Worm (Caenorhabditis elegans): ENCODE data around the gene swm-1.

The swm-1 gene

ce11 chrV:9096674-9097073 lies 42.0 kb upstream of the swm-1 start:
- TF ChIP-seq nhr-11 (tag; optimal IDR thresholded peaks at IDR 0.05), result no peak
- TF ChIP-seq ahr-1 (tag; optimal IDR thresholded peaks at IDR 0.05), result no peak
- no peak for TF ChIP-seq unc-42 (tag; optimal IDR thresholded peaks at IDR 0.05)
- TF ChIP-seq ama-1 (optimal IDR thresholded peaks at IDR 0.05), result no peak
- TF ChIP-seq ceh-30 (tag; optimal IDR thresholded peaks at IDR 0.05), result no peak
- no peak for TF ChIP-seq npax-4 (tag; optimal IDR thresholded peaks at IDR 0.05)
- no peak for TF ChIP-seq unc-55 (GFP tag; optimal IDR thresholded peaks at IDR 0.05)
- TF ChIP-seq F13H6.1 (tag; optimal IDR thresholded peaks at IDR 0.05), result no peak
- TF ChIP-seq ref-2 (tag; optimal IDR thresholded peaks at IDR 0.05), result no peak
- TF ChIP-seq tbx-7 (tag; optimal IDR thresholded peaks at IDR 0.05), result no peak
- TF ChIP-seq Y22D7AL.16 (tag; optimal IDR thresholded peaks at IDR 0.05), result no peak
- no peak for TF ChIP-seq C08G9.2 (tag; optimal IDR thresholded peaks at IDR 0.05)
- TF ChIP-seq ceh-9 (tag; optimal IDR thresholded peaks at IDR 0.05), result no peak
- no peak for TF ChIP-seq ceh-45 (GFP tag; IDR thresholded peaks at IDR 0.05)
- TF ChIP-seq nhr-232 (tag; optimal IDR thresholded peaks at IDR 0.05), result no peak
- no peak for TF ChIP-seq dmd-4 (tag; optimal IDR thresholded peaks at IDR 0.05; ENCODE audit: borderline replicate concordance)
- no peak for TF ChIP-seq odd-2 (tag; optimal IDR thresholded peaks at IDR 0.05)
- TF ChIP-seq ceh-14 (tag; optimal IDR thresholded peaks at IDR 0.05), result no peak
- no peak for TF ChIP-seq gmeb-2 (tag; optimal IDR thresholded peaks at IDR 0.05)
- no peak for TF ChIP-seq pag-3 (tag; optimal IDR thresholded peaks at IDR 0.05; ENCODE audit: borderline replicate concordance)

ce11 chrV:9095613-9096317 lies 41.1 kb upstream of the swm-1 start, which contains the start of gene F21C10.10:
Gene F21C10.10 (plus strand): TSS chrV:9096267.
- peak; percentile 15 for TF ChIP-seq syd-9 (tag; optimal IDR thresholded peaks at IDR 0.05)
- no peak for TF ChIP-seq nhr-232 (tag; optimal IDR thresholded peaks at IDR 0.05)
- TF ChIP-seq unc-3 (GFP tag; conservative IDR thresholded peaks at IDR 0.05), result no peak
- no peak for TF ChIP-seq unc-3 (tag; optimal IDR thresholded peaks at IDR 0.05)
- TF ChIP-seq lin-11 (tag; optimal IDR thresholded peaks at IDR 0.05), result no peak
- TF ChIP-seq elt-4 (tag; optimal IDR thresholded peaks at IDR 0.05), result no peak
- no peak for TF ChIP-seq ceh-48 (tag; optimal IDR thresholded peaks at IDR 0.05)
- no peak for TF ChIP-seq C38D4.7 (GFP tag; optimal IDR thresholded peaks at IDR 0.05)
- TF ChIP-seq pag-3 (tag; optimal IDR thresholded peaks at IDR 0.05; ENCODE audit: borderline replicate concordance), result no peak
- TF ChIP-seq pha-4 (tag; optimal IDR thresholded peaks at IDR 0.05), result no peak
- no peak for TF ChIP-seq K02D7.2 (tag; optimal IDR thresholded peaks at IDR 0.05)
- TF ChIP-seq rnt-1 (tag; optimal IDR thresholded peaks at IDR 0.05), result peak; percentile 66
- TF ChIP-seq hlh-30 (tag; optimal IDR thresholded peaks at IDR 0.05; ENCODE audit: insufficient read depth), result peak; percentile 93
- TF ChIP-seq elt-2 (tag; optimal IDR thresholded peaks at IDR 0.05), result peak; percentile 78
- TF ChIP-seq eyg-1 (tag; optimal IDR thresholded peaks at IDR 0.05), result no peak
- TF ChIP-seq ref-2 (tag; optimal IDR thresholded peaks at IDR 0.05), result peak; percentile 74
- no peak for TF ChIP-seq ceh-22 (tag; optimal IDR thresholded peaks at IDR 0.05)
- TF ChIP-seq pat-9 (tag; optimal IDR thresholded peaks at IDR 0.05), result no peak
- peak; percentile 37 for TF ChIP-seq dve-1 (tag; optimal IDR thresholded peaks at IDR 0.05)
- no peak for TF ChIP-seq F13H6.1 (tag; optimal IDR thresholded peaks at IDR 0.05)
- peak; percentile 40; the same call in 1 of the 2 replicates for TF ChIP-seq sox-2 (GFP tag; IDR thresholded peaks at IDR 0.05)
- no peak for TF ChIP-seq ceh-19 (GFP tag; optimal IDR thresholded peaks at IDR 0.05)
- TF ChIP-seq npax-4 (tag; optimal IDR thresholded peaks at IDR 0.05), result no peak
- no peak for TF ChIP-seq ceh-14 (tag; optimal IDR thresholded peaks at IDR 0.05)
- peak; percentile 41 for TF ChIP-seq ceh-31 (tag; optimal IDR thresholded peaks at IDR 0.05)
- TF ChIP-seq zip-5 (tag; optimal IDR thresholded peaks at IDR 0.05), result no peak
- TF ChIP-seq lim-6 (tag; optimal IDR thresholded peaks at IDR 0.05), result no peak
- TF ChIP-seq sox-4 (tag; optimal IDR thresholded peaks at IDR 0.05), result no peak
- TF ChIP-seq hlh-6 (tag; optimal IDR thresholded peaks at IDR 0.05), result no peak
- no peak for TF ChIP-seq ttx-3 (tag; optimal IDR thresholded peaks at IDR 0.05)
- no peak for TF ChIP-seq ama-1 (optimal IDR thresholded peaks at IDR 0.05)
- no peak for TF ChIP-seq Y22D7AL.16 (tag; optimal IDR thresholded peaks at IDR 0.05)
- peak; percentile 67 for TF ChIP-seq unc-42 (tag; optimal IDR thresholded peaks at IDR 0.05)
- peak; percentile 85 for TF ChIP-seq tbx-2 (tag; optimal IDR thresholded peaks at IDR 0.05)
- TF ChIP-seq unc-55 (GFP tag; optimal IDR thresholded peaks at IDR 0.05), result peak; percentile 84
- no peak for TF ChIP-seq ceh-30 (tag; optimal IDR thresholded peaks at IDR 0.05)
- TF ChIP-seq unc-86 (tag; optimal IDR thresholded peaks at IDR 0.05), result no peak
- TF ChIP-seq tbx-7 (tag; optimal IDR thresholded peaks at IDR 0.05), result no peak
- TF ChIP-seq ets-4 (tag; optimal IDR thresholded peaks at IDR 0.05), result no peak
- no peak for TF ChIP-seq pha-2 (tag; optimal IDR thresholded peaks at IDR 0.05)
- TF ChIP-seq ahr-1 (tag; optimal IDR thresholded peaks at IDR 0.05), result no peak
- no peak for TF ChIP-seq pqm-1 (tag; optimal IDR thresholded peaks at IDR 0.05)
